Worm (Caenorhabditis elegans) whole organism, L4 larva: Measurements from ENCODE around the gene Y47D7A.13.

ENCODE experiments used
- F10B5.3 ChIP-seq: sonication (generic microtip); optimal IDR thresholded peaks from 2 replicates; lab custom pipeline; 2016; ENCODE audit warnings: mild to moderate bottlenecking, missing genetic modification characterization, missing compliant biosample characterization
- F44E2.7 ChIP-seq: fragments of 200-800 bp; sonication (Bioruptor generic); IDR thresholded peaks from 2 replicates; pipeline ENCODE4 v2.1.2; 2022; ENCODE audit warnings: missing genetic modification characterization, missing compliant biosample characterization
- F49E8.2 ChIP-seq: sonication (generic microtip); optimal IDR thresholded peaks from 2 replicates; lab custom pipeline; 2016; ENCODE audit warnings: missing compliant biosample characterization, mild to moderate bottlenecking, missing genetic modification characterization, borderline replicate concordance
- T26A8.4 ChIP-seq: fragments of 200-800 bp; sonication (Bioruptor generic); IDR thresholded peaks from 2 replicates; pipeline ENCODE4 v1.3.6; 2022; ENCODE audit warnings: missing genetic modification characterization, missing compliant biosample characterization
- Y5F2A.4 ChIP-seq: fragments of 200-800 bp; sonication (Bioruptor generic); optimal IDR thresholded peaks from 2 replicates; lab custom pipeline; 2018; ENCODE audit warnings: mild to moderate bottlenecking, missing genetic modification characterization, missing compliant biosample characterization
- ama-1 ChIP-seq: fragments of 150-350 bp; optimal IDR thresholded peaks from 2 replicates; lab custom pipeline; 2014; ENCODE audit warnings: inconsistent platforms, mixed read lengths
- ceh-44 ChIP-seq: fragments of 200-800 bp; sonication (Bioruptor generic); IDR thresholded peaks from 2 replicates; pipeline ENCODE4 v1.3.6; 2022; ENCODE audit warnings: missing genetic modification reagents, missing genetic modification characterization, missing compliant biosample characterization
- ceh-62 ChIP-seq: sonication (generic microtip); optimal IDR thresholded peaks from 2 replicates; lab custom pipeline; 2017; ENCODE audit warnings: missing biosample characterization, missing genetic modification characterization
- ceh-82 ChIP-seq: sonication (generic microtip); optimal IDR thresholded peaks from 2 replicates; lab custom pipeline; 2017; ENCODE audit warnings: missing biosample characterization, missing genetic modification characterization
- daf-12 ChIP-seq: fragments of 150-350 bp; optimal IDR thresholded peaks from 2 replicates; lab custom pipeline; 2014; ENCODE audit warnings: missing biosample characterization, missing genetic modification reagents, missing genetic modification characterization
- dmd-6 ChIP-seq: fragments of 200-800 bp; sonication (Bioruptor generic); IDR thresholded peaks from 2 replicates; pipeline ENCODE4 v1.3.6; 2022; ENCODE audit warnings: missing genetic modification reagents, missing genetic modification characterization, missing compliant biosample characterization
- duxl-1 ChIP-seq: sonication (generic microtip); optimal IDR thresholded peaks from 2 replicates; lab custom pipeline; 2016; ENCODE audit warnings: mild to moderate bottlenecking, missing genetic modification characterization, moderate library complexity, missing compliant biosample characterization; ENCODE audit not compliant: poor library complexity
- egl-27 ChIP-seq: sonication (generic microtip); optimal IDR thresholded peaks from 3 replicates; lab custom pipeline; 2017; ENCODE audit warnings: missing biosample characterization, missing genetic modification reagents, missing genetic modification characterization
- fkh-10 ChIP-seq: fragments of 150-350 bp; optimal IDR thresholded peaks from 2 replicates; lab custom pipeline; 2014; ENCODE audit warnings: missing biosample characterization, missing genetic modification reagents, missing genetic modification characterization
- fos-1 ChIP-seq: fragments of 150-350 bp; optimal IDR thresholded peaks from 2 replicates; lab custom pipeline; 2014; ENCODE audit warnings: missing biosample characterization, missing genetic modification characterization
- lin-1 ChIP-seq: fragments of 200-800 bp; sonication (Bioruptor generic); IDR thresholded peaks from 2 replicates; pipeline ENCODE4 v1.3.6; 2022; ENCODE audit warnings: missing genetic modification reagents, missing genetic modification characterization, missing compliant biosample characterization
- lin-29 ChIP-seq: fragments of 200-800 bp; sonication (Bioruptor generic); IDR thresholded peaks from 2 replicates; pipeline ENCODE4 v1.3.6; 2022; ENCODE audit warnings: missing genetic modification reagents, missing genetic modification characterization, missing compliant biosample characterization
- madf-5 ChIP-seq, 2 experiments: fragments of 200-800 bp; sonication (Bioruptor generic); IDR thresholded peaks; 2 replicates each; pipeline ENCODE4 v1.3.6; 2022; ENCODE audit warnings: missing compliant biosample characterization in 2 of 2, missing genetic modification characterization in 2 of 2
- mdl-1 ChIP-seq, 2 experiments: fragments of 150-350 bp in 1 of 2; sonication (generic microtip) in 1 of 2; optimal IDR thresholded peaks; 2 replicates each; lab custom pipeline; 2014 to 2017; ENCODE audit warnings: missing biosample characterization in 2 of 2, missing genetic modification characterization in 2 of 2
- mxl-3 ChIP-seq: fragments of 200-800 bp; sonication (Bioruptor generic); optimal IDR thresholded peaks from 2 replicates; lab custom pipeline; 2018; ENCODE audit warnings: mild to moderate bottlenecking, missing genetic modification characterization, missing compliant biosample characterization
- nhr-11 ChIP-seq: fragments of 150-350 bp; optimal IDR thresholded peaks from 2 replicates; lab custom pipeline; 2014; ENCODE audit warnings: missing biosample characterization, missing genetic modification characterization
- nhr-111 ChIP-seq: fragments of 200-800 bp; sonication (Bioruptor generic); optimal IDR thresholded peaks from 2 replicates; lab custom pipeline; 2018; ENCODE audit warnings: mild to moderate bottlenecking, missing genetic modification characterization, missing compliant biosample characterization
- nhr-28 ChIP-seq: fragments of 150-350 bp; optimal IDR thresholded peaks from 2 replicates; lab custom pipeline; 2014; ENCODE audit warnings: missing biosample characterization, missing genetic modification characterization
- nhr-76 ChIP-seq: fragments of 150-350 bp; optimal IDR thresholded peaks from 2 replicates; lab custom pipeline; 2014; ENCODE audit warnings: missing biosample characterization, missing genetic modification characterization
- pqm-1 ChIP-seq: sonication (generic microtip); optimal IDR thresholded peaks from 2 replicates; lab custom pipeline; 2017; ENCODE audit warnings: missing biosample characterization, missing genetic modification characterization
- rbr-2 ChIP-seq: sonication (generic microtip); optimal IDR thresholded peaks from 2 replicates; lab custom pipeline; 2016; ENCODE audit warnings: missing genotype, missing genetic modification characterization, missing compliant biosample characterization
- saeg-2 ChIP-seq: fragments of 200-800 bp; sonication (Bioruptor generic); IDR thresholded peaks from 2 replicates; pipeline ENCODE4 v1.3.6; 2022; ENCODE audit warnings: missing genetic modification reagents, missing genetic modification characterization, missing compliant biosample characterization
- skn-1 ChIP-seq: fragments of 150-350 bp; optimal IDR thresholded peaks from 2 replicates; lab custom pipeline; 2014; ENCODE audit warnings: missing biosample characterization, missing genetic modification characterization
- tag-97 ChIP-seq: fragments of 200-800 bp; sonication (Bioruptor generic); IDR thresholded peaks from 2 replicates; pipeline ENCODE4 v1.3.6; 2022; ENCODE audit warnings: missing genetic modification characterization, missing compliant biosample characterization
- tra-1 ChIP-seq: fragments of 200-800 bp; sonication (Bioruptor generic); IDR thresholded peaks from 2 replicates; pipeline ENCODE4 v1.3.6; 2022; ENCODE audit warnings: missing genetic modification reagents, missing genetic modification characterization, missing compliant biosample characterization
- unc-62 ChIP-seq, 3 experiments: fragments of 150-350 bp in 1 of 3; sonication (generic microtip); optimal IDR thresholded peaks in 2 of 3; peaks in 1 of 3; 1 replicate in 1 of 3; 2 replicates in 2 of 3; lab custom pipeline; 2014 to 2017; ENCODE audit warnings: missing biosample characterization in 3 of 3, missing genetic modification characterization in 3 of 3, missing genetic modification reagents in 3 of 3, missing genotype in 1 of 3
- zag-1 ChIP-seq: fragments of 150-350 bp; optimal IDR thresholded peaks from 2 replicates; lab custom pipeline; 2014; ENCODE audit warnings: missing biosample characterization, missing genetic modification characterization
- zfp-3 ChIP-seq: fragments of 200-800 bp; sonication (Bioruptor generic); conservative IDR thresholded peaks from 2 replicates; pipeline ENCODE4 v1.3.6; 2022; ENCODE audit warnings: missing genetic modification reagents, missing genetic modification characterization, missing compliant biosample characterization
- ztf-11 ChIP-seq: fragments of 150-350 bp; optimal IDR thresholded peaks from 2 replicates; lab custom pipeline; 2014; ENCODE audit warnings: missing biosample characterization, missing genetic modification characterization

Y47D7A.13 gene

ce11 chrV:4421475-4421874 is 14.3 kb downstream of the Y47D7A.13 start, which contains the start of gene skr-14:
Gene skr-14, minus strand, starts transcription at chrV:4421575.
- TF ChIP-seq skn-1 (tag; lab: Kevin White, UChicago): no peak
- TF ChIP-seq duxl-1 (tag; lab: Kevin White, UChicago): no peak
- TF ChIP-seq zag-1 (tag; lab: Kevin White, UChicago): no peak
- TF ChIP-seq F49E8.2 (tag; lab: Kevin White, UChicago): no peak
- TF ChIP-seq ztf-11 (tag; lab: Kevin White, UChicago): no peak
- no peak for TF ChIP-seq fkh-10 (GFP tag; lab: Kevin White, UChicago)
- no peak for TF ChIP-seq mdl-1 (tag; optimal IDR thresholded peaks at IDR 0.05; lab: Kevin White, UChicago)
- TF ChIP-seq mxl-3 (GFP tag; lab: Kevin White, UChicago): no peak
- TF ChIP-seq ceh-44 (GFP tag; lab: Robert Waterston, UW): no peak
- no peak for TF ChIP-seq T26A8.4 (GFP tag; lab: Robert Waterston, UW)
- TF ChIP-seq madf-5 (GFP tag; IDR thresholded peaks at IDR 0.05; lab: Robert Waterston, UW): no peak
- TF ChIP-seq Y5F2A.4: no peak
- no peak for TF ChIP-seq ceh-82 (tag; lab: Kevin White, UChicago)
- no peak for TF ChIP-seq zfp-3 (GFP tag; lab: Robert Waterston, UW)
- no peak for TF ChIP-seq lin-1 (GFP tag; lab: Robert Waterston, UW)

- TF ChIP-seq nhr-11 (no peak), rbr-2 (tag; lab: Kevin White, UChicago) (no peak), ceh-82 (tag; lab: Kevin White, UChicago) (no peak), pqm-1 (tag; lab: Kevin White, UChicago) (no peak), mdl-1 (tag; optimal IDR thresholded peaks at IDR 0.05; lab: Kevin White, UChicago) (no peak), daf-12 (tag; lab: Kevin White, UChicago) (no peak), saeg-2 (GFP tag; lab: Robert Waterston, UW) (no peak), nhr-111 (GFP tag; lab: Kevin White, UChicago) (no peak), F10B5.3 (tag; lab: Kevin White, UChicago) (no peak), F44E2.7 (GFP tag; lab: Robert Waterston, UW) (no peak), nhr-76 (tag; lab: Kevin White, UChicago) (no peak), tag-97 (GFP tag; lab: Robert Waterston, UW) (no peak)
Observed at ce11 chrV:4419767-4420322, 15.9 kb downstream of the Y47D7A.13 start, which contains the start of the genes Y47D7A.7 and Y47D7A.2. Gene Y47D7A.7, minus strand, starts transcription at chrV:4419867. Gene Y47D7A.2, plus strand, starts transcription at chrV:4420272.

- TF ChIP-seq fos-1 (tag; lab: Kevin White, UChicago) (no peak), egl-27 (no peak), nhr-28 (tag; lab: Kevin White, UChicago) (no peak), ama-1 (lab: Kevin White, UChicago) (no peak), ceh-62 (no peak)
Observed at ce11 chrV:4418116-4418515, 17.6 kb downstream of the Y47D7A.13 start, which contains the start of gene Y47D7A.6. Gene Y47D7A.6, minus strand, starts transcription at chrV:4418216.

- TF ChIP-seq unc-62 (GFP tag; optimal IDR thresholded peaks at IDR 0.05 in 1 of 2; lab: Kevin White, UChicago) (peak in 1 of 2 experiments; percentile 31), unc-62 (tag; optimal IDR thresholded peaks at IDR 0.05; lab: Kevin White, UChicago) (no peak), dmd-6 (GFP tag; lab: Robert Waterston, UW) (no peak), lin-29 (GFP tag; lab: Robert Waterston, UW) (no peak), tra-1 (no peak)
Observed at ce11 chrV:4416710-4417109, 19.0 kb downstream of the Y47D7A.13 start, which contains the start of gene Y47D7A.18. Gene Y47D7A.18, minus strand, starts transcription at chrV:4416810.
